Worm (Caenorhabditis elegans) whole organism, L2 larva: ENCODE results near the gene T27D12.1.
A peak's percentile ranks its signal among the peaks of the same experiment; 100 is the strongest.

Source experiments
- C34F6.9 ChIP-seq: fragments of 150-350 bp; optimal IDR thresholded peaks from 2 replicates; lab custom pipeline; 2014; ENCODE audit warnings: missing biosample characterization, missing genetic modification characterization
- F13H6.1 ChIP-seq: sonication (generic microtip); optimal IDR thresholded peaks from 2 replicates; lab custom pipeline; 2016; ENCODE audit warnings: missing genetic modification characterization, missing compliant biosample characterization
- R02D3.7 ChIP-seq: fragments of 150-350 bp; optimal IDR thresholded peaks from 2 replicates; lab custom pipeline; 2014; ENCODE audit warnings: missing biosample characterization, missing genetic modification characterization
- Y55F3AM.14 ChIP-seq: fragments of 200-800 bp; sonication (Bioruptor generic); optimal IDR thresholded peaks from 2 replicates; lab custom pipeline; 2018; ENCODE audit warnings: mild to moderate bottlenecking, missing genetic modification characterization, missing compliant biosample characterization
- ZK546.5 ChIP-seq: sonication (generic microtip); optimal IDR thresholded peaks from 2 replicates; lab custom pipeline; 2017; ENCODE audit warnings: missing biosample characterization, missing genetic modification characterization
- alr-1 ChIP-seq: fragments of 150-350 bp; optimal IDR thresholded peaks from 2 replicates; lab custom pipeline; 2014; ENCODE audit warnings: missing biosample characterization, missing genetic modification characterization
- aly-2 ChIP-seq: fragments of 150-350 bp; optimal IDR thresholded peaks from 2 replicates; lab custom pipeline; 2014; ENCODE audit warnings: missing biosample characterization, missing genetic modification characterization
- blmp-1 ChIP-seq: sonication (generic microtip); optimal IDR thresholded peaks from 2 replicates; lab custom pipeline; 2017; ENCODE audit warnings: missing genetic modification characterization, mild to moderate bottlenecking, missing compliant biosample characterization, antibody characterized with exemption, moderate library complexity; ENCODE audit not compliant: insufficient read depth
- ceh-16 ChIP-seq: fragments of 150-350 bp; optimal IDR thresholded peaks from 2 replicates; lab custom pipeline; 2014; ENCODE audit warnings: missing biosample characterization, missing genetic modification characterization
- ceh-82 ChIP-seq: fragments of 150-350 bp; optimal IDR thresholded peaks from 2 replicates; lab custom pipeline; 2014; ENCODE audit warnings: missing biosample characterization, missing genetic modification characterization
- crh-2 ChIP-seq: sonication (generic microtip); optimal IDR thresholded peaks from 2 replicates; lab custom pipeline; 2017; ENCODE audit warnings: missing biosample characterization, missing genetic modification characterization
- dmd-4 ChIP-seq: sonication (generic microtip); optimal IDR thresholded peaks from 2 replicates; lab custom pipeline; 2017; ENCODE audit warnings: missing biosample characterization, missing genetic modification characterization
- egl-27 ChIP-seq: sonication (generic microtip); optimal IDR thresholded peaks from 3 replicates; lab custom pipeline; 2017; ENCODE audit warnings: missing biosample characterization, missing genetic modification reagents, missing genetic modification characterization
- elt-3 ChIP-seq: sonication (generic microtip); optimal IDR thresholded peaks from 2 replicates; lab custom pipeline; 2017; ENCODE audit warnings: missing biosample characterization, missing genetic modification characterization
- fos-1 ChIP-seq: fragments of 150-350 bp; optimal IDR thresholded peaks from 2 replicates; lab custom pipeline; 2014; ENCODE audit warnings: missing biosample characterization, missing genetic modification characterization
- gmeb-1 ChIP-seq: fragments of 150-350 bp; optimal IDR thresholded peaks from 2 replicates; lab custom pipeline; 2014; ENCODE audit warnings: missing biosample characterization, missing genetic modification characterization
- lin-11 ChIP-seq: fragments of 150-350 bp; sonication (generic microtip); optimal IDR thresholded peaks from 2 replicates; lab custom pipeline; 2014; ENCODE audit warnings: missing biosample characterization, missing genetic modification characterization, inconsistent platforms, mixed read lengths
- lin-13 ChIP-seq: fragments of 150-350 bp; optimal IDR thresholded peaks from 2 replicates; lab custom pipeline; 2014; ENCODE audit warnings: missing biosample characterization, missing genetic modification reagents, missing genetic modification characterization
- lin-39 ChIP-seq: fragments of 150-350 bp; optimal IDR thresholded peaks from 2 replicates; lab custom pipeline; 2014; ENCODE audit warnings: missing biosample characterization, missing genetic modification reagents, missing genetic modification characterization
- mab-5 ChIP-seq: fragments of 150-350 bp; optimal IDR thresholded peaks from 2 replicates; lab custom pipeline; 2014; ENCODE audit warnings: missing biosample characterization, missing genetic modification characterization
- mbf-1 ChIP-seq: sonication (generic microtip); optimal IDR thresholded peaks from 2 replicates; lab custom pipeline; 2017; ENCODE audit warnings: missing biosample characterization, missing genetic modification characterization
- mdl-1 ChIP-seq, 2 experiments: fragments of 150-350 bp in 1 of 2; sonication (generic microtip) in 1 of 2; optimal IDR thresholded peaks; 2 replicates each; lab custom pipeline; 2017; ENCODE audit warnings: missing biosample characterization in 2 of 2, missing genetic modification characterization in 2 of 2
- nhr-11 ChIP-seq: fragments of 150-350 bp; optimal IDR thresholded peaks from 2 replicates; lab custom pipeline; 2014; ENCODE audit warnings: missing biosample characterization, missing genetic modification characterization
- nhr-129 ChIP-seq: fragments of 150-350 bp; optimal IDR thresholded peaks from 2 replicates; lab custom pipeline; 2014; ENCODE audit warnings: missing biosample characterization, missing genetic modification characterization
- nhr-21 ChIP-seq: fragments of 150-350 bp; optimal IDR thresholded peaks from 2 replicates; lab custom pipeline; 2014; ENCODE audit warnings: missing biosample characterization, missing genetic modification characterization
- nhr-237 ChIP-seq: fragments of 150-350 bp; optimal IDR thresholded peaks from 2 replicates; lab custom pipeline; 2014; ENCODE audit warnings: missing biosample characterization, missing genetic modification characterization
- nhr-25 ChIP-seq: fragments of 150-350 bp; sonication (generic microtip); optimal IDR thresholded peaks from 3 replicates; lab custom pipeline; 2014; ENCODE audit warnings: missing biosample characterization, missing genetic modification characterization
- nhr-6 ChIP-seq: fragments of 150-350 bp; optimal IDR thresholded peaks from 2 replicates; lab custom pipeline; 2014; ENCODE audit warnings: missing biosample characterization, missing genetic modification characterization
- nhr-77 ChIP-seq: fragments of 150-350 bp; optimal IDR thresholded peaks from 2 replicates; lab custom pipeline; 2014; ENCODE audit warnings: missing biosample characterization, missing genetic modification characterization
- peb-1 ChIP-seq: fragments of 150-350 bp; optimal IDR thresholded peaks from 2 replicates; lab custom pipeline; 2014; ENCODE audit warnings: missing biosample characterization, missing genetic modification characterization
- sem-4 ChIP-seq: fragments of 150-350 bp; optimal IDR thresholded peaks from 2 replicates; lab custom pipeline; 2014; ENCODE audit warnings: missing biosample characterization, missing genetic modification reagents, missing genetic modification characterization
- sma-3 ChIP-seq: sonication (generic microtip); optimal IDR thresholded peaks from 2 replicates; lab custom pipeline; 2016; ENCODE audit warnings: missing genetic modification reagents, missing genetic modification characterization, missing compliant biosample characterization
- sma-9 ChIP-seq, 2 experiments: fragments of 150-350 bp in 1 of 2; sonication (generic microtip) in 1 of 2; optimal IDR thresholded peaks; 2 replicates each; lab custom pipeline; 2014 to 2016; ENCODE audit warnings: missing genetic modification characterization in 2 of 2, mild to moderate bottlenecking in 1 of 2, missing biosample characterization in 1 of 2, missing compliant biosample characterization in 1 of 2, missing genetic modification reagents in 1 of 2, moderate library complexity in 1 of 2
- unc-62 ChIP-seq: fragments of 150-350 bp; optimal IDR thresholded peaks from 2 replicates; lab custom pipeline; 2014; ENCODE audit warnings: missing biosample characterization, missing genetic modification reagents, missing genetic modification characterization
- ztf-1 ChIP-seq: fragments of 200-800 bp; sonication (Bioruptor generic); conservative IDR thresholded peaks from 2 replicates; pipeline ENCODE4 v1.3.6; 2022; ENCODE audit warnings: missing genetic modification characterization, missing compliant biosample characterization
- ztf-11 ChIP-seq: sonication (generic microtip); optimal IDR thresholded peaks from 2 replicates; lab custom pipeline; 2017; ENCODE audit warnings: missing biosample characterization, missing genetic modification characterization

Gene T27D12.1

DNA sequence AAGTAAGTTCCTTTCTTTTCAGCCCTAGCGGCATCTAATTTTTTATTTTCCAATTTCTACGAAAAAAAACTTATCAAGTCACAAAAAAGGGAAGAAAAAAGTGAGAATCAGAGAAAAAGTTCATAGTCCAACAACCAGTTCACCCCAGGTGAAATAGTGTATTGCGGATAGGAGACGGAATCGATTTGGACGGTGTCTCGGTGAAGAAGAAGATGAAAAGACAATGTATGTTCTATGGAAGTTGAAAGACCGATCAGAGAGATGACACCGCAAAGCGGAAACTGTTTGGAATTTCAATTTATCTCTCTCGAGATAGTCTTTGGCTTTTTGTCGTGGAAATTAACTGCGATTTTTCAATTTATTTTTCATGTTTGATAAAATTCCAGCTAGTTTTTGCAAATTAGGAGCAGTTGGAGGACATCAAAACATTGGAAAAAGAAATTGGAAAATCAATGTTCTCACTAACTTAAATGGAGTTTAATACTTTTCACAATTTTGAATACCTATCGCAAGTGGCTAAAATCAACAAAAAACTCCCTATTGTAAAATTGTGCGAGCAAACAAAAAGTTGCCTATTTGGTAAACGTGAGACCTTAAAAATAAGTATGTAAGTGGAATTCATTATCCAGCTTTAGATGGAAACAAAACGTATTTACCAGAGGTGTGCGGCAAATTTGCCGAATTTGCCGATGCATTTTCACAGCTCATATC, 9.9 kb downstream of the T27D12.1 start:
- TF ChIP-seq unc-62 (GFP tag; lab: Kevin White, UChicago) = no peak
- TF ChIP-seq mdl-1 (tag; optimal IDR thresholded peaks at IDR 0.05; lab: Kevin White, UChicago) = peak in 1 of 2 experiments; percentile 27
- TF ChIP-seq ztf-1 = no peak
- no peak for TF ChIP-seq crh-2 (tag; lab: Kevin White, UChicago)
- no peak for TF ChIP-seq nhr-11 (tag; lab: Kevin White, UChicago)
- no peak for TF ChIP-seq fos-1 (tag; lab: Kevin White, UChicago)
- TF ChIP-seq R02D3.7 (tag; lab: Kevin White, UChicago) = no peak
- no peak for TF ChIP-seq lin-13
- peak; percentile 27 for TF ChIP-seq sma-3
- no peak for TF ChIP-seq lin-39
- TF ChIP-seq nhr-21 = peak; percentile 66
- TF ChIP-seq ceh-82 (tag; lab: Kevin White, UChicago) = no peak
- TF ChIP-seq lin-11 = no peak
- no peak for TF ChIP-seq alr-1 (tag; lab: Kevin White, UChicago)
- no peak for TF ChIP-seq nhr-6 (tag; lab: Kevin White, UChicago)
- no peak for TF ChIP-seq C34F6.9 (tag; lab: Kevin White, UChicago)
- TF ChIP-seq Y55F3AM.14 (GFP tag; lab: Kevin White, UChicago) = no peak
- peak; percentile 24 for TF ChIP-seq egl-27 (tag; lab: Kevin White, UChicago)
- TF ChIP-seq dmd-4 = no peak
- TF ChIP-seq sma-9 (GFP tag; optimal IDR thresholded peaks at IDR 0.05; lab: Kevin White, UChicago) = peak; percentile 86
- no peak for TF ChIP-seq sma-9 (tag; optimal IDR thresholded peaks at IDR 0.05; lab: Kevin White, UChicago)
- peak; percentile 67 for TF ChIP-seq nhr-25 (tag; lab: Kevin White, UChicago)

DNA sequence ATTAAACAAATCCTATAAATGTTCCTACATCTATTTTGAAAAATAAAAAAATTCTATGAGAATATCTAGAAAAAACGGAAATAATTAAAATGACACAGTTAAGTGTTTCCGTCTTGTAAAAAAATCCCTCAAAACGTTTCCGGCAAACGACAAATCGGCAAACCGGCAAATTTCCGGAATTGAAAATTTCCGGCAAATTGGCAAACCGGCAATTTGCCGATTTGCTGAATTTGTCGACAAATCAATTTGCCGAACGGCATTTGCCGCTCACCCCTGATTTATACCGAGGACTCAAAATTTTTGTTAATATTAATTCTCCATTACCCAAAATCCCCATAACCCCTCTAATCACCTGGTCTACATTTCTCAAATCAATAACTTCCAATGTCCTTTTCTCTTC, 10.7 kb downstream of the T27D12.1 start:
- TF ChIP-seq mdl-1 (tag; optimal IDR thresholded peaks at IDR 0.05; lab: Kevin White, UChicago) (no peak), ceh-82 (tag; lab: Kevin White, UChicago) (no peak), nhr-129 (tag; lab: Kevin White, UChicago) (no peak), ceh-16 (tag; lab: Kevin White, UChicago) (no peak), dmd-4 (no peak)

- TF ChIP-seq nhr-77 (tag; lab: Kevin White, UChicago) = no peak
- no peak for TF ChIP-seq C34F6.9 (tag; lab: Kevin White, UChicago)
- no peak for TF ChIP-seq nhr-129 (tag; lab: Kevin White, UChicago)
- no peak for TF ChIP-seq elt-3 (tag; lab: Kevin White, UChicago)
- no peak for TF ChIP-seq ceh-16 (tag; lab: Kevin White, UChicago)
- no peak for TF ChIP-seq peb-1
- TF ChIP-seq sem-4 (tag; lab: Kevin White, UChicago) = no peak
- no peak for TF ChIP-seq ZK546.5
- no peak for TF ChIP-seq blmp-1 (tag; lab: Kevin White, UChicago)
- no peak for TF ChIP-seq sma-3
- no peak for TF ChIP-seq mbf-1 (tag; lab: Kevin White, UChicago)
- no peak for TF ChIP-seq sma-9 (GFP tag; optimal IDR thresholded peaks at IDR 0.05; lab: Kevin White, UChicago)
- TF ChIP-seq sma-9 (tag; optimal IDR thresholded peaks at IDR 0.05; lab: Kevin White, UChicago) = no peak
- no peak for TF ChIP-seq ztf-11 (tag; lab: Kevin White, UChicago)
- TF ChIP-seq ceh-82 (tag; lab: Kevin White, UChicago) = no peak
- no peak for TF ChIP-seq aly-2 (tag; lab: Kevin White, UChicago)
Measured at ce11 chrII:11854749-11855148, 12.3 kb downstream of the T27D12.1 start.

DNA sequence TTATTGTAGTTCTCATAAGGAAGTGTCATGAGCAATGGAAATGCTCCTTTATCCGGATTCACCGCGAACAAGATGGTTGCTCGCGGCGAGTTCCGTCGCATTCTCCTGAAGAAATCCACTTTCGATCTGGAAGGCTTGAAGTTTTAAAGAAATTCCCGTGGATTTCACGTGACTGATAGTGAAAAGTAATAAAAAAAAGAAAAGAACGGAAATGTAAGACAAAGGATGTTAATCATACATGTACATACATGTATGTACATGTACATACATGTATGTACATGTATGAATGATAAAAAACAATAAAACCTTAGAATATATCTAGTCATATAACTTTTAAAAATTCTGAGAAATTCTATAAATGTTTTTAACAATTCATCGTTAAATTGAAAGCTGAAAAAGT, 13.9 kb downstream of the T27D12.1 start, which contains the start of gene clh-1:
clh-1 (minus strand) TSS at position 101 of the 400 bp plus-strand sequence.
- TF ChIP-seq ZK546.5 (no peak), mdl-1 (tag; optimal IDR thresholded peaks at IDR 0.05; lab: Kevin White, UChicago) (no peak), sem-4 (tag; lab: Kevin White, UChicago) (no peak), nhr-129 (tag; lab: Kevin White, UChicago) (no peak), mab-5 (tag; lab: Kevin White, UChicago) (no peak), nhr-11 (tag; lab: Kevin White, UChicago) (no peak), F13H6.1 (no peak), ceh-16 (tag; lab: Kevin White, UChicago) (no peak), nhr-6 (tag; lab: Kevin White, UChicago) (no peak), sma-9 (GFP tag; optimal IDR thresholded peaks at IDR 0.05; lab: Kevin White, UChicago) (no peak), sma-9 (tag; optimal IDR thresholded peaks at IDR 0.05; lab: Kevin White, UChicago) (no peak), nhr-237 (tag; lab: Kevin White, UChicago) (no peak), fos-1 (tag; lab: Kevin White, UChicago) (no peak), R02D3.7 (tag; lab: Kevin White, UChicago) (no peak), lin-11 (no peak), nhr-77 (tag; lab: Kevin White, UChicago) (no peak), gmeb-1 (no peak), lin-13 (no peak), dmd-4 (no peak), peb-1 (no peak)
